Fruit fly (Drosophila melanogaster) whole organism, embryonic: ENCODE data around the gene CG16734.

Source experiments
- Atf6 ChIP-seq: fragments of 200-800 bp; sonication (Bioruptor generic); IDR thresholded peaks from 2 replicates; pipeline ENCODE4 v1.3.6; 2022; ENCODE audit warnings: missing biosample characterization, missing genetic modification characterization
- CG11247 ChIP-seq: fragments of 200-800 bp; sonication (Bioruptor generic); IDR thresholded peaks from 2 replicates; pipeline ENCODE4 v1.3.6; 2022; ENCODE audit warnings: missing biosample characterization, missing genetic modification characterization
- CG13123 ChIP-seq: fragments of 200-800 bp; sonication (Bioruptor generic); optimal IDR thresholded peaks from 2 replicates; lab custom pipeline; 2016; ENCODE audit warnings: missing biosample characterization, missing genetic modification characterization
- CG13424 ChIP-seq: fragments of 200-800 bp; sonication (Bioruptor generic); optimal IDR thresholded peaks from 2 replicates; lab custom pipeline; 2019; ENCODE audit warnings: missing biosample characterization, mild to moderate bottlenecking, missing genetic modification characterization, moderate library complexity
- CG15011 ChIP-seq: fragments of 200-800 bp; sonication (Bioruptor generic); optimal IDR thresholded peaks from 3 replicates; lab custom pipeline; 2018; ENCODE audit warnings: missing biosample characterization, mild to moderate bottlenecking, missing genetic modification characterization
- CG17359 ChIP-seq: fragments of 200-800 bp; sonication (Bioruptor generic); optimal IDR thresholded peaks from 3 replicates; lab custom pipeline; 2018; ENCODE audit warnings: missing biosample characterization, mild to moderate bottlenecking, missing genetic modification characterization, moderate library complexity
- CG18619 ChIP-seq: fragments of 200-800 bp; sonication (Bioruptor generic); optimal IDR thresholded peaks from 3 replicates; lab custom pipeline; 2017; ENCODE audit warnings: missing biosample characterization, mild to moderate bottlenecking, missing genetic modification characterization
- CG18764 ChIP-seq: fragments of 200-800 bp; sonication (Bioruptor generic); optimal IDR thresholded peaks from 3 replicates; lab custom pipeline; 2016; ENCODE audit warnings: missing biosample characterization, missing genetic modification characterization
- CG2116 ChIP-seq: fragments of 200-800 bp; sonication (Bioruptor generic); optimal IDR thresholded peaks from 3 replicates; lab custom pipeline; 2018; ENCODE audit warnings: missing biosample characterization, mild to moderate bottlenecking, missing genetic modification characterization
- CG31365 ChIP-seq: fragments of 200-800 bp; sonication (Bioruptor generic); optimal IDR thresholded peaks from 2 replicates; lab custom pipeline; 2018; ENCODE audit warnings: missing biosample characterization, mild to moderate bottlenecking, missing genetic modification characterization
- CG3726 ChIP-seq: fragments of 200-800 bp; sonication (Bioruptor generic); IDR thresholded peaks from 3 replicates; pipeline ENCODE4, ENCODE4 v1.3.6; 2022; ENCODE audit warnings: missing biosample characterization, missing genetic modification characterization
- CG4730 ChIP-seq: fragments of 200-800 bp; sonication (Bioruptor generic); IDR thresholded peaks from 2 replicates; pipeline ENCODE4 v1.3.6; 2022; ENCODE audit warnings: missing biosample characterization, missing genetic modification characterization
- CG6654 ChIP-seq: fragments of 200-800 bp; sonication (Bioruptor generic); optimal IDR thresholded peaks from 2 replicates; lab custom pipeline; 2017; ENCODE audit warnings: missing biosample characterization, mild to moderate bottlenecking, missing genetic modification characterization
- CG7372 ChIP-seq: fragments of 200-800 bp; sonication (Bioruptor generic); IDR thresholded peaks from 2 replicates; pipeline ENCODE4 v1.3.6; 2022; ENCODE audit warnings: missing biosample characterization, missing genetic modification characterization
- CG7556 ChIP-seq: fragments of 200-800 bp; sonication (Bioruptor generic); optimal IDR thresholded peaks from 2 replicates; lab custom pipeline; 2017; ENCODE audit warnings: missing biosample characterization, mild to moderate bottlenecking, missing genetic modification characterization
- D19B ChIP-seq: fragments of 200-800 bp; sonication (Bioruptor generic); optimal IDR thresholded peaks from 2 replicates; lab custom pipeline; 2017; ENCODE audit warnings: missing biosample characterization, mild to moderate bottlenecking, missing genetic modification characterization
- Dbx ChIP-seq: fragments of 200-800 bp; sonication (Bioruptor generic); IDR thresholded peaks from 3 replicates; pipeline ENCODE4 v1.3.6; 2022; ENCODE audit warnings: missing biosample characterization, missing genetic modification characterization
- Doc3 ChIP-seq: fragments of 200-800 bp; sonication (Bioruptor generic); IDR thresholded peaks from 3 replicates; pipeline ENCODE4 v1.3.6; 2022; ENCODE audit warnings: missing biosample characterization, missing genetic modification characterization; ENCODE audit not compliant: partially characterized antibody
- HLHmδ ChIP-seq: fragments of 200-800 bp; sonication (Bioruptor generic); optimal IDR thresholded peaks from 2 replicates; lab custom pipeline; 2018; ENCODE audit warnings: missing biosample characterization, mild to moderate bottlenecking, missing genetic modification characterization, moderate library complexity
- Hey ChIP-seq: fragments of 200-800 bp; sonication (Bioruptor generic); optimal IDR thresholded peaks from 3 replicates; lab custom pipeline; 2018; ENCODE audit warnings: missing biosample characterization, mild to moderate bottlenecking, missing genetic modification characterization
- Hmr ChIP-seq: fragments of 200-800 bp; sonication (Bioruptor generic); optimal IDR thresholded peaks from 3 replicates; lab custom pipeline; 2017; ENCODE audit warnings: mild to moderate bottlenecking, missing biosample characterization, missing genetic modification reagents, missing genetic modification characterization
- Opbp ChIP-seq: fragments of 200-800 bp; sonication (Bioruptor generic); IDR thresholded peaks from 3 replicates; pipeline ENCODE4 v1.3.6; 2022; ENCODE audit warnings: missing biosample characterization, missing genetic modification characterization; ENCODE audit not compliant: partially characterized antibody
- Stat92E ChIP-seq, 3 experiments: fragments of >200 bp in 2 of 3; fragments of 200-800 bp in 1 of 3; sonication (Bioruptor generic) in 1 of 3; optimal IDR thresholded peaks; 2 replicates each; lab custom pipeline; 2017 to 2019; ENCODE audit warnings: missing biosample characterization in 3 of 3, missing genetic modification characterization in 3 of 3, mild to moderate bottlenecking in 1 of 3, moderate library complexity in 1 of 3
- Usf ChIP-seq: fragments of 200-800 bp; sonication (Bioruptor generic); optimal IDR thresholded peaks from 2 replicates; lab custom pipeline; 2017; ENCODE audit warnings: missing genotype, missing biosample characterization, missing genetic modification characterization
- ac ChIP-seq: fragments of 200-800 bp; sonication (Bioruptor generic); optimal IDR thresholded peaks from 3 replicates; lab custom pipeline; 2017; ENCODE audit warnings: missing biosample characterization, mild to moderate bottlenecking, missing genetic modification characterization
- aop ChIP-seq: fragments of 200-800 bp; sonication (Bioruptor generic); IDR thresholded peaks from 2 replicates; pipeline ENCODE4 v1.3.6; 2022; ENCODE audit warnings: missing biosample characterization, missing genetic modification characterization
- corto ChIP-seq: fragments of 200-800 bp; sonication (Bioruptor generic); optimal IDR thresholded peaks from 2 replicates; lab custom pipeline; 2016; ENCODE audit warnings: missing biosample characterization, mild to moderate bottlenecking, missing genetic modification characterization, moderate library complexity
- crol ChIP-seq: fragments of 200-800 bp; sonication (Bioruptor generic); IDR thresholded peaks from 2 replicates; pipeline ENCODE4 v1.3.6; 2022; ENCODE audit warnings: missing biosample characterization, missing genetic modification characterization
- cwo ChIP-seq: fragments of 200-800 bp; sonication (Bioruptor generic); optimal IDR thresholded peaks from 3 replicates; lab custom pipeline; 2017; ENCODE audit warnings: missing biosample characterization, missing genetic modification characterization, mild to moderate bottlenecking, moderate library complexity, missing genetic modification reagents
- da ChIP-seq: fragments of 200-800 bp; sonication (Bioruptor generic); optimal IDR thresholded peaks from 2 replicates; lab custom pipeline; 2016; ENCODE audit warnings: missing biosample characterization, missing genetic modification characterization
- dan ChIP-seq: fragments of 200-800 bp; sonication (Bioruptor generic); IDR thresholded peaks from 2 replicates; pipeline ENCODE4 v1.3.6; 2022; ENCODE audit warnings: missing biosample characterization, missing genetic modification characterization
- dimm ChIP-seq: fragments of 200-800 bp; sonication (Bioruptor generic); IDR thresholded peaks from 2 replicates; pipeline ENCODE4 v1.3.6; 2022; ENCODE audit warnings: missing biosample characterization, missing genetic modification characterization
- disco-r ChIP-seq: fragments of 200-800 bp; sonication (Bioruptor generic); optimal IDR thresholded peaks from 2 replicates; lab custom pipeline; 2016; ENCODE audit warnings: missing biosample characterization, missing genetic modification characterization
- dm ChIP-seq: fragments of 200-800 bp; sonication (Bioruptor generic); optimal IDR thresholded peaks from 3 replicates; lab custom pipeline; 2016; ENCODE audit warnings: missing biosample characterization, missing genetic modification characterization
- ems ChIP-seq: fragments of 200-800 bp; sonication (Bioruptor generic); optimal IDR thresholded peaks from 3 replicates; lab custom pipeline; 2016; ENCODE audit warnings: missing biosample characterization, missing genetic modification characterization
- h ChIP-seq: fragments of >200 bp; optimal IDR thresholded peaks from 2 replicates; lab custom pipeline; 2017
- hb ChIP-seq: fragments of 200-800 bp; sonication (Bioruptor generic); IDR thresholded peaks from 3 replicates; pipeline ENCODE4 v1.3.6; 2022; ENCODE audit warnings: missing biosample characterization, missing genetic modification characterization; ENCODE audit not compliant: partially characterized antibody
- jumu ChIP-seq: fragments of 200-800 bp; sonication (Bioruptor generic); optimal IDR thresholded peaks from 3 replicates; lab custom pipeline; 2016; ENCODE audit warnings: missing biosample characterization, missing genetic modification characterization
- kah ChIP-seq: fragments of 200-800 bp; sonication (Bioruptor generic); optimal IDR thresholded peaks from 2 replicates; lab custom pipeline; 2018; ENCODE audit warnings: missing biosample characterization, mild to moderate bottlenecking, missing genetic modification characterization
- onecut ChIP-seq: fragments of 200-800 bp; sonication (Bioruptor generic); IDR thresholded peaks from 2 replicates; pipeline ENCODE4 v1.3.6; 2022; ENCODE audit warnings: missing biosample characterization, missing genetic modification characterization
- pfk ChIP-seq: fragments of 200-800 bp; sonication (Bioruptor generic); optimal IDR thresholded peaks from 2 replicates; lab custom pipeline; 2018; ENCODE audit warnings: missing biosample characterization, mild to moderate bottlenecking, missing genetic modification characterization, moderate library complexity
- pho ChIP-seq: fragments of 200-800 bp; sonication (Bioruptor generic); optimal IDR thresholded peaks from 2 replicates; lab custom pipeline; 2016; ENCODE audit warnings: missing biosample characterization, missing genetic modification characterization
- prd ChIP-seq, 3 experiments: fragments of >200 bp in 2 of 3; fragments of 200-800 bp in 1 of 3; sonication (Bioruptor generic) in 1 of 3; optimal IDR thresholded peaks in 2 of 3; IDR thresholded peaks in 1 of 3; 2 replicates in 2 of 3; 3 replicates in 1 of 3; pipeline versions ENCODE4 v1.3.6 to Lab custom; 2017 to 2022; ENCODE audit warnings: missing biosample characterization in 1 of 3, missing genetic modification characterization in 1 of 3
- rib ChIP-seq: fragments of 200-800 bp; sonication (Bioruptor generic); IDR thresholded peaks from 2 replicates; pipeline ENCODE4 v1.3.6; 2022; ENCODE audit warnings: missing biosample characterization, missing genetic modification characterization
- stwl ChIP-seq: fragments of 200-800 bp; sonication (Bioruptor generic); optimal IDR thresholded peaks from 3 replicates; lab custom pipeline; 2018; ENCODE audit warnings: missing biosample characterization, mild to moderate bottlenecking, missing genetic modification characterization, moderate library complexity
- ttk ChIP-seq: fragments of 200-800 bp; sonication (Bioruptor generic); IDR thresholded peaks from 2 replicates; pipeline ENCODE4 v2.1.2; 2022; ENCODE audit warnings: missing biosample characterization, missing genetic modification characterization
- twi ChIP-seq: fragments of 200-800 bp; optimal IDR thresholded peaks from 2 replicates; lab custom pipeline; 2019; ENCODE audit warnings: missing biosample characterization, mild to moderate bottlenecking, missing genetic modification characterization, moderate library complexity
- unpg ChIP-seq: fragments of 200-800 bp; sonication (Bioruptor generic); optimal IDR thresholded peaks from 3 replicates; lab custom pipeline; 2018; ENCODE audit warnings: missing biosample characterization, mild to moderate bottlenecking, missing genetic modification characterization, moderate library complexity
- z ChIP-seq: fragments of 200-800 bp; sonication (Bioruptor generic); IDR thresholded peaks from 3 replicates; pipeline ENCODE4 v1.3.6; 2022; ENCODE audit warnings: missing biosample characterization, missing genetic modification characterization

The CG16734 gene

DNA sequence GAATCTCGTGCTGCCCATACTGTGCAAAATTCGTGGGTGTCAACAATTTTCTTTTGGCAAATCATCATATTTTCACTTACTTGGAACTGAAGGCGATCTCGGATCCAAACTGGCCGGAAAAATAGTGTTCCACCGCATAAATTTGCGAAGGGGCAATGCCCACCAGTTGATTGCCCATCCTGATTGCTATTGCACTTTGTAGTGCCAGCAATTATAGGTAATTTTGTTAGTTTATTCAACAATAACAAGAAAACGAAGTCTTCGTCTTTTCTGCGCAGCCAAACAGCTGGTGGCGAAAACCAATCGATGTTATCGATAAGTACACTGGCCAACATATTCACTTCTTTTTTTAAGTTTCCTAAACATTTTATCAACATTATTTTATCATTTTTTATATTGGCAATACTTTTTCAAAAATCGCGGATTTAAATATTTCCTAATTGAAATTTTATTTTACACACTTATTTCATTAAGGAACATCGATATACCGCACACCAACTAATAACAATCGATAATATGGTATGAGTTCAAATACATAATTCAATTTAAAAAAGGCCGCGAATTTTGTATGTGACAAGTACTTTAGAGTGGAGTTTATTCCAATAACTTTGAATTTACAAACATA lies 9.2 kb upstream of the CG16734 start, which contains the start of gene Vps15 (continued):
- TF ChIP-seq hb (GFP tag; lab: Robert Waterston, UW) (peak; percentile 82), dm (GFP tag; lab: Kevin White, UChicago) (peak; percentile 38), CG7556 (GFP tag; lab: Kevin White, UChicago) (peak; percentile 70), Dbx (GFP tag; lab: Robert Waterston, UW) (peak; percentile 75; the same call in 2 of the 3 replicates), dan (GFP tag; lab: Robert Waterston, UW) (no peak), CG18764 (peak; percentile 62), Atf6 (GFP tag; lab: Robert Waterston, UW) (peak; percentile 72), ttk (GFP tag; lab: Robert Waterston, UW) (peak; percentile 67; the same call in 1 of the 2 replicates), da (GFP tag; lab: Kevin White, UChicago) (peak; percentile 46), pho (peak; percentile 72), aop (GFP tag; lab: Robert Waterston, UW) (no peak), prd (optimal IDR thresholded peaks at IDR 0.05; lab: Kevin White, UChicago) (no peak), prd (GFP tag; IDR thresholded peaks at IDR 0.05; lab: Robert Waterston, UW) (peak; percentile 72), CG2116 (GFP tag; lab: Kevin White, UChicago) (peak; percentile 94), stwl (tag; lab: Kevin White, UChicago) (peak; percentile 63), Stat92E (GFP tag; optimal IDR thresholded peaks at IDR 0.05; lab: Kevin White, UChicago) (peak in 1 of 3 experiments; percentile 77), CG6654 (no peak), disco-r (GFP tag; lab: Kevin White, UChicago) (peak; percentile 57), ac (GFP tag; lab: Kevin White, UChicago) (no peak), pfk (GFP tag; lab: Kevin White, UChicago) (no peak), CG15011 (GFP tag; lab: Kevin White, UChicago) (peak; percentile 60), D19B (peak; percentile 5), dimm (GFP tag; lab: Robert Waterston, UW) (no peak), kah (GFP tag; lab: Kevin White, UChicago) (no peak), crol (no peak), rib (no peak), onecut (GFP tag; lab: Robert Waterston, UW) (peak; percentile 63), HLHmδ (GFP tag; lab: Kevin White, UChicago) (no peak), CG13424 (tag; lab: Kevin White, UChicago) (peak; percentile 86), Usf (no peak), unpg (GFP tag; lab: Kevin White, UChicago) (peak; percentile 90), cwo (peak; percentile 57), Doc3 (peak; percentile 93), CG4730 (GFP tag; lab: Robert Waterston, UW) (0 out of 2 replicates have a peak, but pooled peaks have one; percentile 13), Hmr (peak; percentile 73), CG18619 (GFP tag; lab: Kevin White, UChicago) (peak; percentile 48), Hey (tag; lab: Kevin White, UChicago) (no peak), twi (tag; lab: Kevin White, UChicago) (peak; percentile 64), z (no peak), CG11247 (peak; percentile 57), CG7372 (GFP tag; lab: Robert Waterston, UW) (peak; percentile 61), ems (GFP tag; lab: Kevin White, UChicago) (peak; percentile 77), corto (GFP tag; lab: Kevin White, UChicago) (no peak), CG31365 (tag; lab: Kevin White, UChicago) (no peak), CG17359 (tag; lab: Kevin White, UChicago) (peak; percentile 85), jumu (GFP tag; lab: Kevin White, UChicago) (peak; percentile 33), Opbp (GFP tag; lab: Robert Waterston, UW) (peak; percentile 50; the same call in 1 of the 3 replicates), CG3726 (0 out of 3 replicates have a peak, but pooled peaks have one; percentile 37), CG13123 (peak; percentile 58), h (no peak)
